Worm (Caenorhabditis elegans): ENCODE data around the gene bath-28.

- TF ChIP-seq nhr-76 (tag; optimal IDR thresholded peaks at IDR 0.05) (no peak), ceh-82 (tag; optimal IDR thresholded peaks at IDR 0.05) (no peak), unc-130 (tag; optimal IDR thresholded peaks at IDR 0.05) (no peak), nhr-11 (tag; optimal IDR thresholded peaks at IDR 0.05) (no peak), hlh-17 (GFP tag; optimal IDR thresholded peaks at IDR 0.05; ENCODE audit: borderline replicate concordance) (no peak), nhr-47 (tag; optimal IDR thresholded peaks at IDR 0.05) (no peak), snu-23 (GFP tag; optimal IDR thresholded peaks at IDR 0.05) (no peak), lin-39 (tag; optimal IDR thresholded peaks at IDR 0.05) (no peak), nhr-12 (tag; optimal IDR thresholded peaks at IDR 0.05) (no peak), hlh-4 (tag; optimal IDR thresholded peaks at IDR 0.05) (no peak), pqm-1 (tag; optimal IDR thresholded peaks at IDR 0.05) (no peak)
Observed at ce11 chrII:3376789-3377188, 32.0 kb upstream of the bath-28 start, which contains the start of gene bath-9.

Data from whole organism, L1 larva.